Fruit fly (Drosophila melanogaster): Measurements from ENCODE around the gene CG32591.
A peak's percentile ranks its signal among the peaks of the same experiment; 100 is the strongest.

Gene CG32591

dm6 chrX:14882536-14883118, 46.1 kb downstream of the CG32591 start, which contains the start of the genes CG45064 and CG45065 (continued):
- TF ChIP-seq caup (GFP tag; optimal IDR thresholded peaks at IDR 0.05; ENCODE audit: severe bottlenecking) (peak; percentile 61), B-H2 (GFP tag; optimal IDR thresholded peaks at IDR 0.05) (no peak), CG7745 (tag; optimal IDR thresholded peaks at IDR 0.05) (no peak), Dad (GFP tag; optimal IDR thresholded peaks at IDR 0.05) (peak; percentile 70), Adf1 (GFP tag; IDR thresholded peaks at IDR 0.05) (no peak), disco-r (GFP tag; optimal IDR thresholded peaks at IDR 0.05) (peak; percentile 60), CG1024 (GFP tag; IDR thresholded peaks at IDR 0.05) (peak; percentile 75), run (tag; optimal IDR thresholded peaks at IDR 0.05) (peak; percentile 84), CG10147 (GFP tag; optimal IDR thresholded peaks at IDR 0.05) (peak; percentile 79), Dp (GFP tag; optimal IDR thresholded peaks at IDR 0.05) (no peak), Hey (tag; optimal IDR thresholded peaks at IDR 0.05) (no peak), CG8290 (GFP tag; optimal IDR thresholded peaks at IDR 0.05) (peak; percentile 29), CG8290 (tag; optimal IDR thresholded peaks at IDR 0.05) (peak in 1 of 2 experiments; percentile 88), esg (GFP tag; conservative IDR thresholded peaks at IDR 0.05) (peak; percentile 84), E2f1 (GFP tag; IDR thresholded peaks at IDR 0.05) (peak; percentile 77), CG4854 (GFP tag; optimal IDR thresholded peaks at IDR 0.05) (peak; percentile 65), gt (GFP tag; IDR thresholded peaks at IDR 0.05) (0 out of 2 replicates have a peak, but pooled peaks have one; percentile 44), Xrp1 (GFP tag; IDR thresholded peaks at IDR 0.05) (peak; percentile 87), nerfin-2 (GFP tag; IDR thresholded peaks at IDR 0.05; ENCODE audit: partially characterized antibody) (no peak), CG31365 (tag; optimal IDR thresholded peaks at IDR 0.05) (peak; percentile 53), sens-2 (GFP tag; IDR thresholded peaks at IDR 0.05) (peak; percentile 69), Sry-β (GFP tag; optimal IDR thresholded peaks at IDR 0.05) (peak; percentile 32), CG8089 (GFP tag; optimal IDR thresholded peaks at IDR 0.05) (peak; percentile 81), Doc2 (GFP tag; IDR thresholded peaks at IDR 0.05) (no peak), jigr1 (GFP tag; IDR thresholded peaks at IDR 0.05) (peak; percentile 74; the same call in 2 of the 3 replicates), Asciz (GFP tag; optimal IDR thresholded peaks at IDR 0.05) (peak; percentile 93), CG18764 (GFP tag; optimal IDR thresholded peaks at IDR 0.05) (peak; percentile 56), Hand (GFP tag; optimal IDR thresholded peaks at IDR 0.05) (peak; percentile 31), CG5180 (GFP tag; optimal IDR thresholded peaks at IDR 0.05) (peak; percentile 78), aop (GFP tag; IDR thresholded peaks at IDR 0.05) (peak; percentile 41; the same call in 1 of the 2 replicates), Taf1 (GFP tag; IDR thresholded peaks at IDR 0.05) (no peak), CG1529 (GFP tag; optimal IDR thresholded peaks at IDR 0.05) (peak; percentile 84), HmgZ (tag; optimal IDR thresholded peaks at IDR 0.05) (peak; percentile 61), CG2889 (GFP tag; IDR thresholded peaks at IDR 0.05) (0 out of 3 replicates have a peak, but pooled peaks have one; percentile 57), ken (GFP tag; IDR thresholded peaks at IDR 0.05) (peak; percentile 86), hbn (GFP tag; IDR thresholded peaks at IDR 0.05; ENCODE audit: partially characterized antibody) (no peak), CG11247 (GFP tag; IDR thresholded peaks at IDR 0.05) (peak; percentile 56; the same call in 1 of the 2 replicates), Ravus (GFP tag; IDR thresholded peaks at IDR 0.05) (no peak; the same call in 1 of the 2 replicates), CG6765 (GFP tag; optimal IDR thresholded peaks at IDR 0.05) (peak; percentile 23), CG4282 (GFP tag; optimal IDR thresholded peaks at IDR 0.05) (no peak), croc (GFP tag; conservative IDR thresholded peaks at IDR 0.05) (peak; percentile 74), jumu (GFP tag; optimal IDR thresholded peaks at IDR 0.05) (peak; percentile 78), CG10209 (GFP tag; optimal IDR thresholded peaks at IDR 0.05) (peak; percentile 79), NfI (GFP tag; optimal IDR thresholded peaks at IDR 0.05) (peak; percentile 81), tll (GFP tag; optimal IDR thresholded peaks at IDR 0.05) (no peak), grn (GFP tag; optimal IDR thresholded peaks at IDR 0.05) (peak; percentile 2), CG2116 (GFP tag; optimal IDR thresholded peaks at IDR 0.05) (peak; percentile 12), Usf (GFP tag; optimal IDR thresholded peaks at IDR 0.05) (peak; percentile 60), pros (GFP tag; optimal IDR thresholded peaks at IDR 0.05) (no peak), CG4360 (GFP tag; IDR thresholded peaks at IDR 0.05) (peak; percentile 48; the same call in 1 of the 2 replicates)
